Fruit fly (Drosophila melanogaster): ENCODE results near the gene gcm2.
A peak's percentile ranks its signal among the peaks of the same experiment; 100 is the strongest.

Gene gcm2

dm6 chr2L:9633811-9634436 lies 25.6 kb downstream of the gcm2 start, which contains the start of gene Apoltp (continued):
- peak; percentile 50; the same call in 2 of the 3 replicates for TF ChIP-seq gce (GFP tag; IDR thresholded peaks at IDR 0.05)
- peak; percentile 23 for TF ChIP-seq dmrt11E (tag; optimal IDR thresholded peaks at IDR 0.05)
- no peak for TF ChIP-seq CG17612 (GFP tag; IDR thresholded peaks at IDR 0.05)
- peak; percentile 16 for TF ChIP-seq CG12071 (GFP tag; optimal IDR thresholded peaks at IDR 0.05)
- peak; percentile 65 for TF ChIP-seq ind (GFP tag; optimal IDR thresholded peaks at IDR 0.05)
- peak; percentile 31; the same call in 1 of the 2 replicates for TF ChIP-seq chm (GFP tag; IDR thresholded peaks at IDR 0.05)
- TF ChIP-seq NC2α (GFP tag; optimal IDR thresholded peaks at IDR 0.05), result no peak
- TF ChIP-seq CG10366 (GFP tag; IDR thresholded peaks at IDR 0.05), result peak; percentile 70
- TF ChIP-seq CG7928 (GFP tag; optimal IDR thresholded peaks at IDR 0.05), result peak; percentile 10
- peak; percentile 41 for TF ChIP-seq Spps (tag; optimal IDR thresholded peaks at IDR 0.05)
- TF ChIP-seq Opbp (GFP tag; IDR thresholded peaks at IDR 0.05; ENCODE audit: partially characterized antibody), result no peak
- no peak for TF ChIP-seq CG6175 (GFP tag; IDR thresholded peaks at IDR 0.05)
- TF ChIP-seq TFAM (GFP tag; optimal IDR thresholded peaks at IDR 0.05), result peak; percentile 16
- no peak for TF ChIP-seq Mad (GFP tag; optimal IDR thresholded peaks at IDR 0.05)
- no peak for TF ChIP-seq Bgb (GFP tag; IDR thresholded peaks at IDR 0.05; ENCODE audit: partially characterized antibody)
- no peak for TF ChIP-seq stwl (tag; optimal IDR thresholded peaks at IDR 0.05)
- TF ChIP-seq Side (GFP tag; optimal IDR thresholded peaks at IDR 0.05), result peak; percentile 12
- TF ChIP-seq pzg (GFP tag; optimal IDR thresholded peaks at IDR 0.05), result no peak
- TF ChIP-seq eyg (GFP tag; optimal IDR thresholded peaks at IDR 0.05), result no peak
- TF ChIP-seq CG10274 (GFP tag; optimal IDR thresholded peaks at IDR 0.05), result no peak
- TF ChIP-seq nerfin-1 (tag; optimal IDR thresholded peaks at IDR 0.05), result no peak
- TF ChIP-seq CG17359 (tag; optimal IDR thresholded peaks at IDR 0.05), result peak; percentile 81
- TF ChIP-seq unpg (GFP tag; optimal IDR thresholded peaks at IDR 0.05), result no peak
- TF ChIP-seq CHES-1-like (GFP tag; optimal IDR thresholded peaks at IDR 0.05), result no peak
- 0 out of 2 replicates have a peak, but pooled peaks have one; percentile 35 for TF ChIP-seq Oaz (GFP tag; IDR thresholded peaks at IDR 0.05)
- TF ChIP-seq Tbp (GFP tag; optimal IDR thresholded peaks at IDR 0.05), result no peak
- peak; percentile 76 for TF ChIP-seq Hand (GFP tag; optimal IDR thresholded peaks at IDR 0.05)
- no peak for TF ChIP-seq CG12942 (GFP tag; optimal IDR thresholded peaks at IDR 0.05)
- TF ChIP-seq CG2678 (tag; optimal IDR thresholded peaks at IDR 0.05), result peak; percentile 86
- TF ChIP-seq ci (GFP tag; IDR thresholded peaks at IDR 0.05), result peak; percentile 59; the same call in 2 of the 3 replicates
- peak; percentile 9 for TF ChIP-seq CG8388 (GFP tag; optimal IDR thresholded peaks at IDR 0.05)
- peak; percentile 39 for TF ChIP-seq zf30C (GFP tag; optimal IDR thresholded peaks at IDR 0.05)
- TF ChIP-seq CG2875 (GFP tag; optimal IDR thresholded peaks at IDR 0.05), result no peak
- TF ChIP-seq gem (tag; optimal IDR thresholded peaks at IDR 0.05), result peak; percentile 75
- peak; percentile 31 for TF ChIP-seq zen (tag; optimal IDR thresholded peaks at IDR 0.05)
- TF ChIP-seq grau (tag; optimal IDR thresholded peaks at IDR 0.05), result peak; percentile 72
- TF ChIP-seq CG3726 (GFP tag; IDR thresholded peaks at IDR 0.05), result 0 out of 3 replicates have a peak, but pooled peaks have one; percentile 12
- TF ChIP-seq Hr51 (GFP tag; optimal IDR thresholded peaks at IDR 0.05), result peak in 1 of 2 experiments; percentile 78
- peak; percentile 17 for TF ChIP-seq CG4328 (GFP tag; optimal IDR thresholded peaks at IDR 0.05)
- no peak for TF ChIP-seq luna (GFP tag; optimal IDR thresholded peaks at IDR 0.05)
- TF ChIP-seq CG7839 (tag; optimal IDR thresholded peaks at IDR 0.05), result peak; percentile 83
- TF ChIP-seq vvl (GFP tag; IDR thresholded peaks at IDR 0.05), result peak; percentile 85
- TF ChIP-seq ash1 (GFP tag; optimal IDR thresholded peaks at IDR 0.05), result no peak
- no peak for TF ChIP-seq Bdp1 (GFP tag; optimal IDR thresholded peaks at IDR 0.05)
- peak; percentile 51 for TF ChIP-seq CG6654 (GFP tag; optimal IDR thresholded peaks at IDR 0.05)
- peak; percentile 45 for TF ChIP-seq onecut (GFP tag; IDR thresholded peaks at IDR 0.05)
- no peak for TF ChIP-seq sens-2 (GFP tag; IDR thresholded peaks at IDR 0.05)
- peak; percentile 79 for TF ChIP-seq Fer3 (tag; optimal IDR thresholded peaks at IDR 0.05)
- no peak for TF ChIP-seq dm (GFP tag; optimal IDR thresholded peaks at IDR 0.05)
- no peak; the same call in 2 of the 3 replicates for TF ChIP-seq CG17361 (GFP tag; IDR thresholded peaks at IDR 0.05)

Measured in whole organism, embryonic.